Fruit fly (Drosophila melanogaster): ENCODE results near the gene CG11585.

CG11585 gene

DNA sequence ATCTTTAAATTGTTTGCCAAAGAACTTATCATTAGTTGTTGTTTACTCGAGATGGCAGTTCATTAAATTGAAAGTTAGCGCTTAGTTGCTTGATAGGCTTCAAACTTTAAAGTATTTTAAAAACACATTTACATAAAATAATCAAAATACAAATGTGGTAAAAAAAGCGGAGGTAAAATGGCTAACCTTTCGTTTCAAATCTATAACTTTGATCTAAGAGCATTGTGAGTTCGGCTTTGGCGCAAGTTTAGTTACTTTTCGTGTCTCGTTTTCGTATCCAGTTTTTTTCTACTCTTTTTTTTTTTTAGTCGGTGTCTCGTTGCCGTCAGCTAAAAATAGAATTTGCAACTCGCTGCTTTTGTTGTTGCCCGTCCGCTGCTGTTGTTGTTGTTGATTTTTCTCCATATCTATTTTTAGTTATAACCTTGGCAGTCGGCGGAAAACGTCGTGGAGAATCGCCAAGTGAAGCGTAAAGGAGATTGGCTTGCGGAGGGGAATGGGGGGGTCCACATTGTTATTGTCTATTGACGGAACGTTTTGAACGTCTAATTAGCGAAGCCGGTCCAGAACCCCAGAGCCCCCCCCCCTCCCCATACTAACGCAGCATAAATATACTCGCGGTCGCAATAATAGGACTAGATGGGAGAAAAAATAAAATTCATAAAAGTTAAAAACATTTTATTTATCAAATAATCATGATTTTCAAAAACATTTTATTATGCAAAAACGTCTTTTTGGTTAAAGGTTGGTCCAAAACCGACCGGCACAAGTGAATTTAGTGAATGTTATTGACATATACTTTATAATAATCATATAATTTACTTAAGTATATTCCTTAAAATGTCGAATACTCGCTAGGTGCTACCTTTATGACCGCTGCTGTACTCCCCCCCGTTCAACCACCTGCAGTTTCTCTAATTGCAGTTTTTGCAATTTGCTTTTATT lies 25.5 kb downstream of the CG11585 start (continued):
- TF ChIP-seq nom (GFP tag; optimal IDR thresholded peaks at IDR 0.05) = peak; percentile 55
- peak; percentile 46 for TF ChIP-seq fd96Cb (tag; optimal IDR thresholded peaks at IDR 0.05)
- no peak for TF ChIP-seq Opbp (GFP tag; IDR thresholded peaks at IDR 0.05; ENCODE audit: partially characterized antibody)
- no peak for TF ChIP-seq H15 (GFP tag; IDR thresholded peaks at IDR 0.05)
- TF ChIP-seq btn (GFP tag; optimal IDR thresholded peaks at IDR 0.05) = no peak
- TF ChIP-seq Stat92E (GFP tag; optimal IDR thresholded peaks at IDR 0.05) = no peak
- TF ChIP-seq Abd-B (GFP tag; optimal IDR thresholded peaks at IDR 0.05) = peak; percentile 23
- TF ChIP-seq Atf-2 (GFP tag; optimal IDR thresholded peaks at IDR 0.05) = no peak
- TF ChIP-seq al (GFP tag; IDR thresholded peaks at IDR 0.05) = peak; percentile 49
- TF ChIP-seq CG3281 (GFP tag; optimal IDR thresholded peaks at IDR 0.05) = peak; percentile 80
- TF ChIP-seq CG4328 (GFP tag; optimal IDR thresholded peaks at IDR 0.05) = no peak
- no peak for TF ChIP-seq Antp (GFP tag; optimal IDR thresholded peaks at IDR 0.05)
- no peak for TF ChIP-seq B-H2 (GFP tag; optimal IDR thresholded peaks at IDR 0.05)
- TF ChIP-seq ssp (GFP tag; IDR thresholded peaks at IDR 0.05) = no peak
- TF ChIP-seq Mes4 (GFP tag; optimal IDR thresholded peaks at IDR 0.05) = no peak
- peak; percentile 66 for TF ChIP-seq caup (GFP tag; optimal IDR thresholded peaks at IDR 0.05; ENCODE audit: severe bottlenecking)
- peak; percentile 17 for TF ChIP-seq Ets65A (GFP tag)
- no peak for TF ChIP-seq Pdp1 (GFP tag; optimal IDR thresholded peaks at IDR 0.05)
- TF ChIP-seq ERR (GFP tag; optimal IDR thresholded peaks at IDR 0.05) = no peak
- no peak for TF ChIP-seq CG8478 (optimal IDR thresholded peaks at IDR 0.05)
- TF ChIP-seq crol (GFP tag; IDR thresholded peaks at IDR 0.05) = peak; percentile 73
- TF ChIP-seq CG5180 (GFP tag; optimal IDR thresholded peaks at IDR 0.05) = peak; percentile 20
- TF ChIP-seq CG1529 (GFP tag; optimal IDR thresholded peaks at IDR 0.05) = no peak
- no peak for TF ChIP-seq CkIIα-i1 (GFP tag; IDR thresholded peaks at IDR 0.05)
- TF ChIP-seq fd64A (GFP tag; optimal IDR thresholded peaks at IDR 0.05) = no peak
- no peak for TF ChIP-seq CG6791 (GFP tag; IDR thresholded peaks at IDR 0.05; ENCODE audit: partially characterized antibody)
- no peak for TF ChIP-seq az2 (GFP tag; optimal IDR thresholded peaks at IDR 0.05)
- TF ChIP-seq CG2120 (GFP tag; optimal IDR thresholded peaks at IDR 0.05) = peak; percentile 21
- TF ChIP-seq tll (GFP tag; optimal IDR thresholded peaks at IDR 0.05) = no peak
- 0 out of 2 replicates have a peak, but pooled peaks have one; percentile 24 for TF ChIP-seq esg (GFP tag; conservative IDR thresholded peaks at IDR 0.05)
- TF ChIP-seq NC2β (GFP tag; optimal IDR thresholded peaks at IDR 0.05) = no peak
- no peak for TF ChIP-seq Jarid2 (GFP tag; optimal IDR thresholded peaks at IDR 0.05)
- TF ChIP-seq pzg (GFP tag; optimal IDR thresholded peaks at IDR 0.05) = no peak
- no peak for TF ChIP-seq CG15601 (tag; optimal IDR thresholded peaks at IDR 0.05)
- TF ChIP-seq CG10321 (GFP tag; IDR thresholded peaks at IDR 0.05) = no peak
- TF ChIP-seq CG12155 (GFP tag; optimal IDR thresholded peaks at IDR 0.05) = peak; percentile 12
- TF ChIP-seq CG8388 (GFP tag; optimal IDR thresholded peaks at IDR 0.05) = peak; percentile 21
- TF ChIP-seq CG18011 (GFP tag; optimal IDR thresholded peaks at IDR 0.05) = no peak
- no peak for TF ChIP-seq Dip2 (GFP tag; IDR thresholded peaks at IDR 0.05)
- TF ChIP-seq Gug (GFP tag; IDR thresholded peaks at IDR 0.05) = 0 out of 4 replicates have a peak, but pooled peaks have one; percentile 4
- no peak for TF ChIP-seq rib (GFP tag; IDR thresholded peaks at IDR 0.05)
- no peak for TF ChIP-seq CG10431 (GFP tag; optimal IDR thresholded peaks at IDR 0.05)
- TF ChIP-seq ems (GFP tag; optimal IDR thresholded peaks at IDR 0.05) = no peak
- TF ChIP-seq Ravus (GFP tag; IDR thresholded peaks at IDR 0.05) = no peak
- no peak for TF ChIP-seq CG12236 (GFP tag; optimal IDR thresholded peaks at IDR 0.05)
- TF ChIP-seq run (tag; optimal IDR thresholded peaks at IDR 0.05) = no peak
- TF ChIP-seq Dll (GFP tag; IDR thresholded peaks at IDR 0.05; ENCODE audit: partially characterized antibody) = no peak
- TF ChIP-seq ash1 (GFP tag; optimal IDR thresholded peaks at IDR 0.05) = no peak
